Worm (Caenorhabditis elegans) whole organism, late embryonic: ENCODE results near the gene col-12.

Source experiments
- C38D4.7 ChIP-seq: fragments of 200-800 bp; sonication (Bioruptor generic); optimal IDR thresholded peaks from 2 replicates; lab custom pipeline; 2018; ENCODE audit warnings: mild to moderate bottlenecking, missing genetic modification characterization, moderate library complexity, missing compliant biosample characterization
- ama-1 ChIP-seq: fragments of 150-350 bp; optimal IDR thresholded peaks from 2 replicates; lab custom pipeline; 2014
- ceh-2 ChIP-seq: sonication (generic microtip); optimal IDR thresholded peaks from 2 replicates; lab custom pipeline; 2016; ENCODE audit warnings: missing genotype, missing genetic modification characterization, missing compliant biosample characterization
- ceh-31 ChIP-seq: sonication (generic microtip); optimal IDR thresholded peaks from 2 replicates; lab custom pipeline; 2016; ENCODE audit warnings: missing genetic modification characterization, missing compliant biosample characterization
- che-1 ChIP-seq: sonication (generic microtip); optimal IDR thresholded peaks from 2 replicates; lab custom pipeline; 2016; ENCODE audit warnings: mild to moderate bottlenecking, missing genetic modification characterization, missing compliant biosample characterization
- hlh-13 ChIP-seq: fragments of 200-800 bp; sonication (Bioruptor generic); optimal IDR thresholded peaks from 2 replicates; lab custom pipeline; 2018; ENCODE audit warnings: mild to moderate bottlenecking, missing genetic modification characterization, missing compliant biosample characterization
- sox-4 ChIP-seq: sonication (generic microtip); optimal IDR thresholded peaks from 2 replicates; lab custom pipeline; 2017; ENCODE audit warnings: mild to moderate bottlenecking, missing genetic modification characterization, inconsistent platforms, missing compliant biosample characterization
- ttx-3 ChIP-seq: sonication (generic microtip); optimal IDR thresholded peaks from 2 replicates; lab custom pipeline; 2016; ENCODE audit warnings: missing genetic modification reagents, missing genetic modification characterization, missing compliant biosample characterization
- unc-86 ChIP-seq: sonication (generic microtip); optimal IDR thresholded peaks from 2 replicates; lab custom pipeline; 2016; ENCODE audit warnings: missing genetic modification characterization, missing compliant biosample characterization

DNA sequence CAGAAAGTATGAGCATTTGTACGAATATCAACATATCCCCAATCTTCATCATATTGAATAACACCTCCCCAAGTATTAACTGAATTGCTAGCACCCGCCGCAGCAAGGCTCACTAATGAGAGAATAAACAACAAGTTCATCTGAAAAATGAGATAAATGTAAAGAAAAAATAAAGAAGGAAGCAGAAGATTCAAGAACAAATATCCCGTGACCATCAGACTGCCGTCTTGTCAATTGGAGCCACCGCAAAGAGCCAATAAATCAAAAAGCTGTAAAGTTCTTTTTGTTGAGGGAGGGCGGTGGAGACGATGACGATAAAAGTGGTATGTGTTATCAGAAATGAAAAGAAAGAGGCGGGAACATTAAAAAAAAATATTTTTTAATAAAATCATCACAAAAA, 28.5 kb upstream of the col-12 start, which contains the start of gene Y32F6A.5:
- TF ChIP-seq ama-1 (lab: Kevin White, UChicago) (no peak), ttx-3 (tag; lab: Kevin White, UChicago) (no peak), ceh-2 (no peak), unc-86 (tag; lab: Kevin White, UChicago) (no peak), sox-4 (tag; lab: Kevin White, UChicago) (no peak), ceh-31 (tag; lab: Kevin White, UChicago) (no peak), C38D4.7 (GFP tag; lab: Kevin White, UChicago) (no peak), che-1 (tag; lab: Kevin White, UChicago) (no peak), hlh-13 (GFP tag; lab: Kevin White, UChicago) (no peak)
